Worm (Caenorhabditis elegans): ENCODE results near the gene F18G5.1.

DNA sequence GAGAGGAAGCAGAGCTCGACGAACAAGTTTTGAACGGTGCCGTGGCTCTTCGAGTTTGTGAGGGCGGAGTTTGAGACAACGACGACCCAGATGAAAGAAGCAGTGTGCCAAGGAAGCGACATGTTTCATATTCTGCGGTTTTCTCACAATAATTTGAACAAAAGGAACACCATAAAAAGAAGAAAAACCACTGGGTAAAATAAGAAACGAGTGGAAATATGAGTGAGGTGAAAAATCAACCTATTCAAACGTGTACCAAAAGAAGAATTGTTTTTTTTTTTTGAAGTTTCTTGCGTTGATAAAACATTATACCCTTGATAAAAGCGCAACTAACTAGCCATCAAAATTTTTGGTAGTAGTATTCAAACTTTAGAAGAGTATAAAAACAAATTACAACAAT is 17.5 kb upstream of the F18G5.1 start, which contains the start of gene lgc-4:
- TF ChIP-seq hmg-4 (GFP tag; optimal IDR thresholded peaks at IDR 0.05) (no peak), flt-1 (GFP tag; IDR thresholded peaks at IDR 0.05) (no peak), F13C5.2 (tag; optimal IDR thresholded peaks at IDR 0.05) (no peak), sea-1 (GFP tag; conservative IDR thresholded peaks at IDR 0.05) (no peak), ama-1 (optimal IDR thresholded peaks at IDR 0.05) (no peak), scrt-1 (GFP tag; IDR thresholded peaks at IDR 0.05) (no peak), hnd-1 (tag; optimal IDR thresholded peaks at IDR 0.05) (no peak), tra-4 (tag; optimal IDR thresholded peaks at IDR 0.05) (no peak), B0310.2 (tag; optimal IDR thresholded peaks at IDR 0.05) (no peak), pes-1 (GFP tag; IDR thresholded peaks at IDR 0.05) (no peak), ceh-13 (GFP tag; optimal IDR thresholded peaks at IDR 0.05) (no peak), tbx-11 (GFP tag; IDR thresholded peaks at IDR 0.05) (no peak)

Measured in whole organism, early embryonic.